Fruit fly (Drosophila melanogaster) whole organism, embryonic: Measurements from ENCODE around the gene Antp.
A peak's percentile ranks its signal among the peaks of the same experiment; 100 is the strongest.

ENCODE experiments used
- Aef1 ChIP-seq: fragments of 200-800 bp; sonication (Bioruptor generic); IDR thresholded peaks from 3 replicates; pipeline ENCODE4 v1.3.6; 2022; ENCODE audit warnings: missing biosample characterization, missing genetic modification characterization
- CG12942 ChIP-seq: fragments of 200-800 bp; sonication (Bioruptor generic); optimal IDR thresholded peaks from 3 replicates; lab custom pipeline; 2016; ENCODE audit warnings: missing biosample characterization, missing genetic modification characterization
- CG13123 ChIP-seq: fragments of 200-800 bp; sonication (Bioruptor generic); optimal IDR thresholded peaks from 2 replicates; lab custom pipeline; 2016; ENCODE audit warnings: missing biosample characterization, missing genetic modification characterization
- CG13775 ChIP-seq: fragments of 200-800 bp; sonication (Bioruptor generic); optimal IDR thresholded peaks from 3 replicates; lab custom pipeline; 2017; ENCODE audit warnings: missing biosample characterization, mild to moderate bottlenecking, missing genetic modification characterization
- CG1647 ChIP-seq: fragments of 200-800 bp; sonication (Bioruptor generic); optimal IDR thresholded peaks from 3 replicates; lab custom pipeline; 2016; ENCODE audit warnings: missing biosample characterization, missing genetic modification characterization
- CG17912 ChIP-seq: fragments of 200-800 bp; sonication (Bioruptor generic); optimal IDR thresholded peaks from 2 replicates; lab custom pipeline; 2018; ENCODE audit warnings: missing biosample characterization, mild to moderate bottlenecking, missing genetic modification characterization
- CG18599 ChIP-seq: fragments of 200-800 bp; sonication (Bioruptor generic); optimal IDR thresholded peaks from 3 replicates; lab custom pipeline; 2017; ENCODE audit warnings: missing biosample characterization, missing genetic modification characterization, mild to moderate bottlenecking, moderate library complexity, missing genetic modification reagents
- CG18619 ChIP-seq: fragments of 200-800 bp; sonication (Bioruptor generic); optimal IDR thresholded peaks from 3 replicates; lab custom pipeline; 2017; ENCODE audit warnings: missing biosample characterization, mild to moderate bottlenecking, missing genetic modification characterization
- CG2120 ChIP-seq: fragments of 200-800 bp; sonication (Bioruptor generic); optimal IDR thresholded peaks from 3 replicates; lab custom pipeline; 2016; ENCODE audit warnings: missing biosample characterization, missing genetic modification characterization
- CG2199 ChIP-seq: fragments of 200-800 bp; sonication (Bioruptor generic); IDR thresholded peaks from 3 replicates; pipeline ENCODE4 v1.3.6; 2022; ENCODE audit warnings: missing biosample characterization, missing genetic modification characterization
- CG2678 ChIP-seq: fragments of 200-800 bp; sonication (Bioruptor generic); optimal IDR thresholded peaks from 3 replicates; lab custom pipeline; 2019; ENCODE audit warnings: missing biosample characterization, mild to moderate bottlenecking, missing genetic modification characterization, moderate library complexity
- CG33557 ChIP-seq: fragments of 200-800 bp; sonication (Bioruptor generic); optimal IDR thresholded peaks from 2 replicates; lab custom pipeline; 2019; ENCODE audit warnings: missing biosample characterization, mild to moderate bottlenecking, missing genetic modification characterization, moderate library complexity
- CG4360 ChIP-seq: fragments of 200-800 bp; sonication (Bioruptor generic); IDR thresholded peaks from 2 replicates; pipeline ENCODE4 v1.3.6; 2022; ENCODE audit warnings: missing biosample characterization, missing genetic modification characterization
- CG7357 ChIP-seq: fragments of 200-800 bp; sonication (Bioruptor generic); IDR thresholded peaks from 3 replicates; pipeline ENCODE4 v1.3.6; 2022; ENCODE audit warnings: missing biosample characterization, missing genetic modification characterization
- CG8290 ChIP-seq, 3 experiments: fragments of 200-800 bp; sonication (Bioruptor generic); optimal IDR thresholded peaks; 2 replicates each; lab custom pipeline; 2016 to 2019; ENCODE audit warnings: missing biosample characterization in 3 of 3, missing genetic modification characterization in 3 of 3, mild to moderate bottlenecking in 2 of 3, moderate library complexity in 1 of 3
- CG8765 ChIP-seq: fragments of 200-800 bp; sonication (Bioruptor generic); IDR thresholded peaks from 2 replicates; pipeline ENCODE4 v1.3.6; 2022; ENCODE audit warnings: missing biosample characterization, missing genetic modification characterization
- CG9215 ChIP-seq: fragments of 200-800 bp; sonication (Bioruptor generic); IDR thresholded peaks from 2 replicates; pipeline ENCODE4 v1.3.6; 2022; ENCODE audit warnings: missing biosample characterization, missing genetic modification characterization
- CG9437 ChIP-seq: fragments of 200-800 bp; sonication (Bioruptor generic); optimal IDR thresholded peaks from 2 replicates; lab custom pipeline; 2018; ENCODE audit warnings: missing biosample characterization, mild to moderate bottlenecking, missing genetic modification characterization
- CG9817 ChIP-seq: fragments of 200-800 bp; sonication (Bioruptor generic); optimal IDR thresholded peaks from 2 replicates; lab custom pipeline; 2018; ENCODE audit warnings: missing biosample characterization, mild to moderate bottlenecking, missing genetic modification characterization, moderate library complexity
- Camta ChIP-seq: fragments of 200-800 bp; sonication (Bioruptor generic); optimal IDR thresholded peaks from 2 replicates; lab custom pipeline; 2016; ENCODE audit warnings: missing biosample characterization, missing genetic modification characterization
- Dfd ChIP-seq, 2 experiments: fragments of >200 bp; optimal IDR thresholded peaks; 2 replicates each; lab custom pipeline; 2017; ENCODE audit warnings: missing biosample characterization in 2 of 2, missing genetic modification characterization in 2 of 2
- Dref ChIP-seq: fragments of 200-800 bp; sonication (Bioruptor generic); IDR thresholded peaks from 2 replicates; pipeline ENCODE4 v1.3.6; 2022; ENCODE audit warnings: missing biosample characterization, missing genetic modification characterization
- HLH3B ChIP-seq: fragments of 200-800 bp; sonication (Bioruptor generic); IDR thresholded peaks from 2 replicates; pipeline ENCODE4 v1.3.6; 2022; ENCODE audit warnings: missing biosample characterization, missing genetic modification characterization
- Hey ChIP-seq: fragments of 200-800 bp; sonication (Bioruptor generic); optimal IDR thresholded peaks from 3 replicates; lab custom pipeline; 2018; ENCODE audit warnings: missing biosample characterization, mild to moderate bottlenecking, missing genetic modification characterization
- MESR4 ChIP-seq: fragments of 200-800 bp; sonication (Bioruptor generic); optimal IDR thresholded peaks from 2 replicates; lab custom pipeline; 2018; ENCODE audit warnings: missing biosample characterization, mild to moderate bottlenecking, missing genetic modification characterization, moderate library complexity
- Mrtf ChIP-seq: fragments of 200-800 bp; sonication (Bioruptor generic); IDR thresholded peaks from 3 replicates; pipeline ENCODE4 v1.3.6; 2022; ENCODE audit warnings: missing biosample characterization, missing genetic modification characterization
- Oaz ChIP-seq: fragments of 200-800 bp; sonication (Bioruptor generic); IDR thresholded peaks from 2 replicates; pipeline ENCODE4 v1.3.6; 2022; ENCODE audit warnings: missing biosample characterization, missing genetic modification characterization
- PHDP ChIP-seq: fragments of 200-800 bp; sonication (Bioruptor generic); optimal IDR thresholded peaks from 3 replicates; lab custom pipeline; 2018; ENCODE audit warnings: missing biosample characterization, mild to moderate bottlenecking, missing genetic modification characterization, moderate library complexity
- Sin3A ChIP-seq: fragments of >200 bp; optimal IDR thresholded peaks from 2 replicates; lab custom pipeline; 2018
- Sry-β ChIP-seq: fragments of 200-800 bp; sonication (Bioruptor generic); optimal IDR thresholded peaks from 2 replicates; lab custom pipeline; 2018; ENCODE audit warnings: missing biosample characterization, mild to moderate bottlenecking, missing genetic modification characterization, moderate library complexity
- ash1 ChIP-seq: fragments of 200-800 bp; sonication (Bioruptor generic); optimal IDR thresholded peaks from 2 replicates; lab custom pipeline; 2018; ENCODE audit warnings: missing biosample characterization, mild to moderate bottlenecking, missing genetic modification characterization
- bab2 ChIP-seq: fragments of 200-800 bp; sonication (Bioruptor generic); optimal IDR thresholded peaks from 2 replicates; lab custom pipeline; 2016; ENCODE audit warnings: missing biosample characterization, missing genetic modification characterization
- bcd ChIP-seq: fragments of 200-800 bp; sonication (Bioruptor generic); optimal IDR thresholded peaks from 2 replicates; lab custom pipeline; 2017; ENCODE audit warnings: missing biosample characterization, mild to moderate bottlenecking, missing genetic modification characterization
- cad ChIP-seq: fragments of >200 bp; optimal IDR thresholded peaks from 2 replicates; lab custom pipeline; 2017; ENCODE audit warnings: missing biosample characterization, missing genetic modification characterization
- corto ChIP-seq: fragments of 200-800 bp; sonication (Bioruptor generic); optimal IDR thresholded peaks from 2 replicates; lab custom pipeline; 2016; ENCODE audit warnings: missing biosample characterization, mild to moderate bottlenecking, missing genetic modification characterization, moderate library complexity
- croc ChIP-seq: fragments of 200-800 bp; sonication (Bioruptor generic); conservative IDR thresholded peaks from 3 replicates; pipeline ENCODE4 v1.3.6; 2022; ENCODE audit warnings: missing biosample characterization, missing genetic modification characterization
- eve ChIP-seq, 2 experiments: fragments of >200 bp; optimal IDR thresholded peaks; 2 replicates each; lab custom pipeline; 2017; ENCODE audit warnings: missing biosample characterization in 2 of 2, missing genetic modification characterization in 2 of 2
- ewg ChIP-seq: fragments of 200-800 bp; sonication (Bioruptor generic); optimal IDR thresholded peaks from 3 replicates; lab custom pipeline; 2017; ENCODE audit warnings: mild to moderate bottlenecking, missing biosample characterization, missing genetic modification reagents, missing genetic modification characterization
- h ChIP-seq: fragments of >200 bp; optimal IDR thresholded peaks from 2 replicates; lab custom pipeline; 2017
- mam ChIP-seq: fragments of 200-800 bp; sonication (Bioruptor generic); optimal IDR thresholded peaks from 3 replicates; lab custom pipeline; 2016; ENCODE audit warnings: missing biosample characterization, missing genetic modification characterization
- nerfin-1 ChIP-seq: fragments of 200-800 bp; sonication (Bioruptor generic); optimal IDR thresholded peaks from 3 replicates; lab custom pipeline; 2019; ENCODE audit warnings: missing biosample characterization, mild to moderate bottlenecking, missing genetic modification characterization, moderate library complexity
- pan ChIP-seq, 4 experiments: fragments of >200 bp in 3 of 4; fragments of 200-800 bp in 1 of 4; sonication (Bioruptor generic) in 1 of 4; optimal IDR thresholded peaks in 3 of 4; IDR thresholded peaks in 1 of 4; 2 replicates each; pipeline versions ENCODE4 v1.3.6 to Lab custom; 2017 to 2022; ENCODE audit warnings: missing biosample characterization in 2 of 4, missing genetic modification characterization in 2 of 4, mixed read lengths in 1 of 4
- pfk ChIP-seq: fragments of 200-800 bp; sonication (Bioruptor generic); optimal IDR thresholded peaks from 2 replicates; lab custom pipeline; 2018; ENCODE audit warnings: missing biosample characterization, mild to moderate bottlenecking, missing genetic modification characterization, moderate library complexity
- pho ChIP-seq: fragments of 200-800 bp; sonication (Bioruptor generic); optimal IDR thresholded peaks from 2 replicates; lab custom pipeline; 2016; ENCODE audit warnings: missing biosample characterization, missing genetic modification characterization
- rib ChIP-seq: fragments of 200-800 bp; sonication (Bioruptor generic); IDR thresholded peaks from 2 replicates; pipeline ENCODE4 v1.3.6; 2022; ENCODE audit warnings: missing biosample characterization, missing genetic modification characterization
- salm ChIP-seq: fragments of 200-800 bp; sonication (Bioruptor generic); optimal IDR thresholded peaks from 2 replicates; lab custom pipeline; 2018; ENCODE audit warnings: missing biosample characterization, mild to moderate bottlenecking, missing genetic modification characterization
- scrt ChIP-seq: fragments of 200-800 bp; sonication (Bioruptor generic); optimal IDR thresholded peaks from 2 replicates; lab custom pipeline; 2018; ENCODE audit warnings: missing biosample characterization, mild to moderate bottlenecking, missing genetic modification characterization, moderate library complexity
- shn ChIP-seq: fragments of 200-800 bp; sonication (Bioruptor generic); optimal IDR thresholded peaks from 3 replicates; lab custom pipeline; 2016; ENCODE audit warnings: missing biosample characterization, missing genetic modification characterization
- tx ChIP-seq: fragments of 200-800 bp; sonication (Bioruptor generic); optimal IDR thresholded peaks from 2 replicates; lab custom pipeline; 2016; ENCODE audit warnings: missing biosample characterization, missing genetic modification characterization
- unc-4 ChIP-seq: fragments of 200-800 bp; sonication (Bioruptor generic); IDR thresholded peaks from 2 replicates; pipeline ENCODE4 v1.3.6; 2022; ENCODE audit warnings: missing biosample characterization, missing genetic modification characterization; ENCODE audit not compliant: partially characterized antibody
- vfl ChIP-seq: fragments of 200-800 bp; sonication (Bioruptor generic); optimal IDR thresholded peaks from 2 replicates; lab custom pipeline; 2016; ENCODE audit warnings: missing biosample characterization, missing genetic modification characterization

Antp gene

dm6 chr3R:6914396-6914795, 84.6 kb downstream of the Antp start (continued):
- TF ChIP-seq Oaz: no peak
- no peak for TF ChIP-seq Sin3A (lab: Kevin White, UChicago)
- TF ChIP-seq croc (GFP tag; lab: Robert Waterston, UW): peak; percentile 70
- TF ChIP-seq pan (optimal IDR thresholded peaks at IDR 0.05; lab: Kevin White, UChicago): no peak
- TF ChIP-seq pan (GFP tag; optimal IDR thresholded peaks at IDR 0.05 in 1 of 2, IDR thresholded peaks at IDR 0.05 in 1 of 2): peak in 1 of 2 experiments; percentile 67
- TF ChIP-seq CG9437 (GFP tag; lab: Kevin White, UChicago): peak; percentile 4
- TF ChIP-seq bcd (GFP tag; lab: Kevin White, UChicago): peak; percentile 65
- TF ChIP-seq Camta (GFP tag; lab: Kevin White, UChicago): peak; percentile 58
- TF ChIP-seq Sry-β (GFP tag; lab: Kevin White, UChicago): peak; percentile 3
- peak; percentile 45 for TF ChIP-seq shn (GFP tag; lab: Kevin White, UChicago)
- peak; percentile 86 for TF ChIP-seq CG8765 (GFP tag; lab: Robert Waterston, UW)
- TF ChIP-seq scrt (GFP tag; lab: Kevin White, UChicago): peak; percentile 50
- TF ChIP-seq Dfd (GFP tag; optimal IDR thresholded peaks at IDR 0.05; lab: Kevin White, UChicago): no peak
- TF ChIP-seq pfk (GFP tag; lab: Kevin White, UChicago): no peak
- no peak for TF ChIP-seq rib (GFP tag; lab: Robert Waterston, UW)
- TF ChIP-seq salm (tag; lab: Kevin White, UChicago): peak; percentile 55
- no peak for TF ChIP-seq Hey
- TF ChIP-seq CG12942 (GFP tag; lab: Kevin White, UChicago): peak; percentile 6
- TF ChIP-seq CG17912: no peak
- TF ChIP-seq mam: peak; percentile 55
- peak; percentile 51 for TF ChIP-seq CG1647
- TF ChIP-seq CG9215 (GFP tag; lab: Robert Waterston, UW): peak; percentile 30; the same call in 1 of the 2 replicates
- TF ChIP-seq CG13123 (GFP tag; lab: Kevin White, UChicago): peak; percentile 35
- peak; percentile 43 for TF ChIP-seq PHDP
- peak; percentile 75 for TF ChIP-seq nerfin-1 (tag; lab: Kevin White, UChicago)
- TF ChIP-seq eve (GFP tag; optimal IDR thresholded peaks at IDR 0.05; lab: Kevin White, UChicago): no peak
- peak; percentile 78 for TF ChIP-seq CG33557
- TF ChIP-seq CG13775: peak; percentile 59
- no peak for TF ChIP-seq h (lab: Kevin White, UChicago)
- TF ChIP-seq cad (GFP tag; lab: Kevin White, UChicago): no peak
- no peak for TF ChIP-seq MESR4 (GFP tag; lab: Kevin White, UChicago)
- peak; percentile 2 for TF ChIP-seq pho (GFP tag; lab: Kevin White, UChicago)
- no peak for TF ChIP-seq CG2199 (GFP tag; lab: Robert Waterston, UW)
- no peak for TF ChIP-seq Dref (GFP tag; lab: Robert Waterston, UW)
- TF ChIP-seq ewg: peak; percentile 9
- TF ChIP-seq bab2 (GFP tag; lab: Kevin White, UChicago): peak; percentile 65
- peak; percentile 23 for TF ChIP-seq tx (GFP tag; lab: Kevin White, UChicago)
- TF ChIP-seq CG18619 (GFP tag; lab: Kevin White, UChicago): peak; percentile 43
- 0 out of 3 replicates have a peak, but pooled peaks have one; percentile 28 for TF ChIP-seq Mrtf
- peak; percentile 81 for TF ChIP-seq corto
- peak; percentile 0 for TF ChIP-seq ash1 (GFP tag; lab: Kevin White, UChicago)
- no peak for TF ChIP-seq unc-4
- TF ChIP-seq CG4360 (GFP tag; lab: Robert Waterston, UW): peak; percentile 76
- TF ChIP-seq CG2120 (GFP tag; lab: Kevin White, UChicago): peak; percentile 51
- peak; percentile 53; the same call in 2 of the 3 replicates for TF ChIP-seq CG7357 (GFP tag; lab: Robert Waterston, UW)
- peak; percentile 81 for TF ChIP-seq CG2678 (tag; lab: Kevin White, UChicago)
- no peak for TF ChIP-seq vfl (GFP tag; lab: Kevin White, UChicago)
- TF ChIP-seq CG18599 (GFP tag; lab: Kevin White, UChicago): peak; percentile 81
- TF ChIP-seq Aef1 (GFP tag; lab: Robert Waterston, UW): peak; percentile 38; the same call in 1 of the 3 replicates
- peak; percentile 53 for TF ChIP-seq CG9817
- peak; percentile 69 for TF ChIP-seq HLH3B
- peak; percentile 75 for TF ChIP-seq CG8290 (GFP tag; optimal IDR thresholded peaks at IDR 0.05; lab: Kevin White, UChicago)
- TF ChIP-seq CG8290 (tag; optimal IDR thresholded peaks at IDR 0.05; lab: Kevin White, UChicago): peak in 1 of 2 experiments; percentile 55
